Worm (Caenorhabditis elegans) whole organism, midembryonic: Measurements from ENCODE around the gene Y116F11B.2.

Source experiments
- T22C8.4 ChIP-seq: fragments of 200-800 bp; sonication (Bioruptor generic); IDR thresholded peaks from 2 replicates; pipeline ENCODE4 v1.3.6; 2022; ENCODE audit warnings: missing genetic modification characterization, missing compliant biosample characterization
- cog-1 ChIP-seq: sonication (generic microtip); optimal IDR thresholded peaks from 2 replicates; lab custom pipeline; 2016; ENCODE audit warnings: missing genetic modification characterization, missing compliant biosample characterization
- flt-1 ChIP-seq: fragments of 200-800 bp; sonication (Bioruptor generic); IDR thresholded peaks from 2 replicates; pipeline ENCODE4 v1.3.6; 2022; ENCODE audit warnings: missing genetic modification characterization, missing compliant biosample characterization
- klf-2 ChIP-seq: fragments of 200-800 bp; sonication (Bioruptor generic); conservative IDR thresholded peaks from 2 replicates; pipeline ENCODE4 v1.3.6; 2022; ENCODE audit warnings: missing genetic modification reagents, missing genetic modification characterization, missing compliant biosample characterization
- med-1 ChIP-seq: sonication (generic microtip); optimal IDR thresholded peaks from 2 replicates; lab custom pipeline; 2017; ENCODE audit warnings: missing genetic modification characterization, mild to moderate bottlenecking, missing compliant biosample characterization, antibody characterized with exemption, missing genetic modification reagents; ENCODE audit not compliant: insufficient read depth
- ref-1 ChIP-seq: fragments of 200-800 bp; sonication (Bioruptor generic); conservative IDR thresholded peaks from 2 replicates; pipeline ENCODE4 v1.3.6; 2022; ENCODE audit warnings: missing genetic modification reagents, missing genetic modification characterization, missing compliant biosample characterization
- tab-1 ChIP-seq: fragments of 200-800 bp; sonication (Bioruptor generic); IDR thresholded peaks from 2 replicates; pipeline ENCODE4 v1.3.6; 2022; ENCODE audit warnings: missing genetic modification characterization, missing compliant biosample characterization
- ztf-23 ChIP-seq: fragments of 200-800 bp; sonication (Bioruptor generic); IDR thresholded peaks from 2 replicates; pipeline ENCODE4 v1.3.6; 2022; ENCODE audit warnings: missing genetic modification reagents, missing genetic modification characterization, missing compliant biosample characterization
- ztf-29 ChIP-seq: fragments of 200-800 bp; sonication (Bioruptor generic); IDR thresholded peaks from 2 replicates; pipeline ENCODE4 v1.3.6; 2022; ENCODE audit warnings: missing genetic modification reagents, missing genetic modification characterization, missing compliant biosample characterization

The Y116F11B.2 gene

ce11 chrV:19814833-19815232, 13.9 kb upstream of the Y116F11B.2 start, which contains the start of gene daf-28:
TSS of gene daf-28 (plus strand) at chrV:19815133.
- no peak for TF ChIP-seq klf-2 (GFP tag; lab: Robert Waterston, UW)

- no peak for TF ChIP-seq tab-1 (GFP tag; lab: Robert Waterston, UW)
- no peak for TF ChIP-seq flt-1 (GFP tag; lab: Robert Waterston, UW)
- no peak for TF ChIP-seq ref-1 (GFP tag; lab: Robert Waterston, UW)
- no peak for TF ChIP-seq cog-1
- TF ChIP-seq med-1 (GFP tag; lab: Kevin White, UChicago), result no peak
- TF ChIP-seq ztf-23 (GFP tag; lab: Robert Waterston, UW), result no peak
- TF ChIP-seq ztf-29 (GFP tag; lab: Robert Waterston, UW), result no peak
Measured at ce11 chrV:19805548-19805947, 4.6 kb upstream of the Y116F11B.2 start.

- no peak for TF ChIP-seq ztf-23 (GFP tag; lab: Robert Waterston, UW)
- TF ChIP-seq T22C8.4 (GFP tag; lab: Robert Waterston, UW), result no peak
- no peak for TF ChIP-seq cog-1
Measured at ce11 chrV:19802797-19803196, 1.9 kb upstream of the Y116F11B.2 start.

- no peak for TF ChIP-seq ref-1 (GFP tag; lab: Robert Waterston, UW)
- TF ChIP-seq ztf-29 (GFP tag; lab: Robert Waterston, UW), result no peak
- no peak for TF ChIP-seq med-1 (GFP tag; lab: Kevin White, UChicago)
- no peak for TF ChIP-seq klf-2 (GFP tag; lab: Robert Waterston, UW)
- TF ChIP-seq cog-1, result no peak
- no peak for TF ChIP-seq T22C8.4 (GFP tag; lab: Robert Waterston, UW)
- TF ChIP-seq tab-1 (GFP tag; lab: Robert Waterston, UW), result no peak
- TF ChIP-seq flt-1 (GFP tag; lab: Robert Waterston, UW), result no peak
- TF ChIP-seq ztf-23 (GFP tag; lab: Robert Waterston, UW), result no peak
Measured at ce11 chrV:19794931-19795330, 6.0 kb downstream of the Y116F11B.2 start, which contains the start of gene M162.7. TSS of gene M162.7 (minus strand) at chrV:19795031.

- TF ChIP-seq flt-1 (GFP tag; lab: Robert Waterston, UW) (no peak), cog-1 (no peak), T22C8.4 (GFP tag; lab: Robert Waterston, UW) (no peak), tab-1 (GFP tag; lab: Robert Waterston, UW) (no peak), klf-2 (GFP tag; lab: Robert Waterston, UW) (no peak), med-1 (GFP tag; lab: Kevin White, UChicago) (no peak), ztf-23 (GFP tag; lab: Robert Waterston, UW) (no peak), ref-1 (GFP tag; lab: Robert Waterston, UW) (no peak), ztf-29 (GFP tag; lab: Robert Waterston, UW) (no peak)
Measured at ce11 chrV:19790248-19790647, 10.7 kb downstream of the Y116F11B.2 start.

- no peak for TF ChIP-seq cog-1
- no peak for TF ChIP-seq klf-2 (GFP tag; lab: Robert Waterston, UW)
- TF ChIP-seq ztf-23 (GFP tag; lab: Robert Waterston, UW), result no peak
Measured at ce11 chrV:19788360-19788759, 12.6 kb downstream of the Y116F11B.2 start, which contains the start of gene clec-258. TSS of gene clec-258 (plus strand) at chrV:19788440.

ce11 chrV:19783829-19784228, 17.1 kb downstream of the Y116F11B.2 start, which contains the start of gene srt-45:
TSS of gene srt-45 (plus strand) at chrV:19784129.
- TF ChIP-seq tab-1 (GFP tag; lab: Robert Waterston, UW) (no peak), ztf-29 (GFP tag; lab: Robert Waterston, UW) (no peak), klf-2 (GFP tag; lab: Robert Waterston, UW) (no peak), flt-1 (GFP tag; lab: Robert Waterston, UW) (no peak)

- no peak for TF ChIP-seq ztf-29 (GFP tag; lab: Robert Waterston, UW)
- TF ChIP-seq cog-1, result no peak
- TF ChIP-seq tab-1 (GFP tag; lab: Robert Waterston, UW), result no peak
- no peak for TF ChIP-seq flt-1 (GFP tag; lab: Robert Waterston, UW)
- no peak for TF ChIP-seq med-1 (GFP tag; lab: Kevin White, UChicago)
- TF ChIP-seq klf-2 (GFP tag; lab: Robert Waterston, UW), result no peak
- TF ChIP-seq ztf-23 (GFP tag; lab: Robert Waterston, UW), result no peak
Measured at ce11 chrV:19779220-19779619, 21.7 kb downstream of the Y116F11B.2 start.

ce11 chrV:19778608-19779007, 22.3 kb downstream of the Y116F11B.2 start, which contains the start of gene fbxa-194:
TSS of gene fbxa-194 (minus strand) at chrV:19778708.
- TF ChIP-seq tab-1 (GFP tag; lab: Robert Waterston, UW), result no peak

- TF ChIP-seq med-1 (GFP tag; lab: Kevin White, UChicago) (no peak), klf-2 (GFP tag; lab: Robert Waterston, UW) (no peak), tab-1 (GFP tag; lab: Robert Waterston, UW) (no peak), ref-1 (GFP tag; lab: Robert Waterston, UW) (no peak), ztf-23 (GFP tag; lab: Robert Waterston, UW) (no peak), flt-1 (GFP tag; lab: Robert Waterston, UW) (no peak), ztf-29 (GFP tag; lab: Robert Waterston, UW) (no peak), T22C8.4 (GFP tag; lab: Robert Waterston, UW) (no peak), cog-1 (no peak)
Measured at ce11 chrV:19777227-19777626, 23.7 kb downstream of the Y116F11B.2 start, which contains the start of gene fbxa-118. TSS of gene fbxa-118 (minus strand) at chrV:19777327.

ce11 chrV:19771660-19772059, 29.3 kb downstream of the Y116F11B.2 start, which contains the start of gene M162.15:
TSS of gene M162.15 (minus strand) at chrV:19771760.
- TF ChIP-seq ztf-23 (GFP tag; lab: Robert Waterston, UW) (no peak), cog-1 (no peak), ztf-29 (GFP tag; lab: Robert Waterston, UW) (no peak), T22C8.4 (GFP tag; lab: Robert Waterston, UW) (no peak), med-1 (GFP tag; lab: Kevin White, UChicago) (no peak), klf-2 (GFP tag; lab: Robert Waterston, UW) (no peak), flt-1 (GFP tag; lab: Robert Waterston, UW) (no peak), tab-1 (GFP tag; lab: Robert Waterston, UW) (no peak), ref-1 (GFP tag; lab: Robert Waterston, UW) (no peak)
